Worm (Caenorhabditis elegans): ENCODE measurements around the gene nrde-2.
A peak's percentile ranks its signal among the peaks of the same experiment; 100 is the strongest.

The nrde-2 gene

ce11 chrII:10248355-10249041, 1.1 kb upstream of the nrde-2 start, which contains the start of gene atad-3:
Gene atad-3, plus strand, starts transcription at chrII:10248991.
- TF ChIP-seq hlh-8 (tag; optimal IDR thresholded peaks at IDR 0.05) (peak; percentile 93), pha-2 (tag; optimal IDR thresholded peaks at IDR 0.05) (peak; percentile 55), syd-9 (tag; optimal IDR thresholded peaks at IDR 0.05) (peak; percentile 84), ahr-1 (tag; optimal IDR thresholded peaks at IDR 0.05) (peak; percentile 91), elt-4 (tag; optimal IDR thresholded peaks at IDR 0.05) (peak; percentile 8), C38D4.7 (GFP tag; optimal IDR thresholded peaks at IDR 0.05) (peak; percentile 55), sox-2 (GFP tag; IDR thresholded peaks at IDR 0.05) (peak; percentile 76), ceh-30 (tag; optimal IDR thresholded peaks at IDR 0.05) (no peak), fax-1 (tag; optimal IDR thresholded peaks at IDR 0.05) (peak; percentile 94), fkh-6 (tag; optimal IDR thresholded peaks at IDR 0.05) (peak; percentile 84), hlh-30 (tag; optimal IDR thresholded peaks at IDR 0.05; ENCODE audit: insufficient read depth) (peak; percentile 16), ceh-9 (tag; optimal IDR thresholded peaks at IDR 0.05) (no peak), zip-5 (tag; optimal IDR thresholded peaks at IDR 0.05) (peak; percentile 92), ceh-22 (tag; optimal IDR thresholded peaks at IDR 0.05) (no peak), sox-4 (tag; optimal IDR thresholded peaks at IDR 0.05) (peak; percentile 48), lim-6 (tag; optimal IDR thresholded peaks at IDR 0.05) (peak; percentile 97), sdc-2 (tag; optimal IDR thresholded peaks at IDR 0.05) (peak; percentile 69), unc-55 (GFP tag; optimal IDR thresholded peaks at IDR 0.05) (no peak), mec-3 (tag; optimal IDR thresholded peaks at IDR 0.05; ENCODE audit: borderline replicate concordance) (peak; percentile 91), ceh-19 (GFP tag; optimal IDR thresholded peaks at IDR 0.05) (peak; percentile 85), ets-4 (tag; optimal IDR thresholded peaks at IDR 0.05) (peak; percentile 92), fkh-10 (GFP tag; optimal IDR thresholded peaks at IDR 0.05) (no peak), unc-86 (tag; optimal IDR thresholded peaks at IDR 0.05) (peak; percentile 89), unc-42 (tag; optimal IDR thresholded peaks at IDR 0.05) (peak; percentile 93), ref-2 (tag; optimal IDR thresholded peaks at IDR 0.05) (peak; percentile 98), ceh-34 (tag; optimal IDR thresholded peaks at IDR 0.05) (peak; percentile 97), ceh-2 (tag; optimal IDR thresholded peaks at IDR 0.05) (peak; percentile 95), ztf-16 (tag; optimal IDR thresholded peaks at IDR 0.05) (peak; percentile 80), tbx-2 (tag; optimal IDR thresholded peaks at IDR 0.05) (peak; percentile 99), tbx-7 (tag; optimal IDR thresholded peaks at IDR 0.05) (peak; percentile 90), ama-1 (optimal IDR thresholded peaks at IDR 0.05) (no peak), gmeb-2 (tag; optimal IDR thresholded peaks at IDR 0.05) (peak; percentile 68), rnt-1 (tag; optimal IDR thresholded peaks at IDR 0.05) (peak; percentile 97), pros-1 (tag; optimal IDR thresholded peaks at IDR 0.05) (no peak), nfya-1 (tag; optimal IDR thresholded peaks at IDR 0.05) (peak; percentile 63), Y22D7AL.16 (tag; optimal IDR thresholded peaks at IDR 0.05) (peak; percentile 56), T23F11.4 (GFP tag; optimal IDR thresholded peaks at IDR 0.05) (peak; percentile 56), eyg-1 (tag; optimal IDR thresholded peaks at IDR 0.05) (peak; percentile 39), odd-2 (tag; optimal IDR thresholded peaks at IDR 0.05) (no peak), ceh-45 (GFP tag; IDR thresholded peaks at IDR 0.05) (peak; percentile 89; the same call in 1 of the 2 replicates), npax-4 (tag; optimal IDR thresholded peaks at IDR 0.05) (peak; percentile 17), pag-3 (tag; optimal IDR thresholded peaks at IDR 0.05; ENCODE audit: borderline replicate concordance) (peak; percentile 80), dve-1 (tag; optimal IDR thresholded peaks at IDR 0.05) (no peak), hlh-15 (tag; optimal IDR thresholded peaks at IDR 0.05) (peak; percentile 68), ceh-6 (GFP tag; optimal IDR thresholded peaks at IDR 0.05) (peak; percentile 70), ceh-48 (tag; optimal IDR thresholded peaks at IDR 0.05) (peak; percentile 65), pax-1 (tag; optimal IDR thresholded peaks at IDR 0.05) (no peak), ttx-3 (tag; optimal IDR thresholded peaks at IDR 0.05) (peak; percentile 62), F13H6.1 (tag; optimal IDR thresholded peaks at IDR 0.05) (peak; percentile 95), madf-2 (tag; optimal IDR thresholded peaks at IDR 0.05) (peak; percentile 86), ceh-18 (tag; optimal IDR thresholded peaks at IDR 0.05) (peak; percentile 91), hlh-13 (GFP tag; optimal IDR thresholded peaks at IDR 0.05) (peak; percentile 60), pqm-1 (tag; optimal IDR thresholded peaks at IDR 0.05) (peak; percentile 94)

All from whole organism, late embryonic.